Fruit fly (Drosophila melanogaster) whole organism, embryonic: ENCODE results near the gene CG11737.
A peak's percentile ranks its signal among the peaks of the same experiment; 100 is the strongest.

Source experiments
- Abd-B ChIP-seq: fragments of 200-800 bp; sonication (Bioruptor generic); optimal IDR thresholded peaks from 2 replicates; lab custom pipeline; 2018; ENCODE audit warnings: missing biosample characterization, mild to moderate bottlenecking, missing genetic modification characterization, moderate library complexity
- B-H1 ChIP-seq: fragments of 200-800 bp; sonication (Bioruptor generic); IDR thresholded peaks from 3 replicates; pipeline ENCODE4 v1.3.6; 2022; ENCODE audit warnings: missing biosample characterization, missing genetic modification characterization
- BEAF-32 ChIP-seq: fragments of 200-800 bp; sonication (Bioruptor generic); optimal IDR thresholded peaks from 3 replicates; lab custom pipeline; 2017; ENCODE audit warnings: missing biosample characterization, missing genetic modification characterization, mild to moderate bottlenecking, moderate library complexity, missing genetic modification reagents
- Blimp-1 ChIP-seq: fragments of 200-800 bp; sonication (Bioruptor generic); optimal IDR thresholded peaks from 3 replicates; lab custom pipeline; 2018; ENCODE audit warnings: missing biosample characterization, missing genetic modification characterization, mild to moderate bottlenecking, moderate library complexity, missing genetic modification reagents
- BtbVII ChIP-seq: fragments of 200-800 bp; sonication (Bioruptor generic); optimal IDR thresholded peaks from 3 replicates; lab custom pipeline; 2017; ENCODE audit warnings: missing biosample characterization, mild to moderate bottlenecking, missing genetic modification characterization
- CG10654 ChIP-seq: fragments of 200-800 bp; sonication (Bioruptor generic); optimal IDR thresholded peaks from 2 replicates; lab custom pipeline; 2016; ENCODE audit warnings: missing biosample characterization, missing genetic modification characterization
- CG12744 ChIP-seq: fragments of 200-800 bp; sonication (Bioruptor generic); optimal IDR thresholded peaks from 2 replicates; lab custom pipeline; 2016; ENCODE audit warnings: missing biosample characterization, missing genetic modification characterization
- CG13894 ChIP-seq: fragments of 200-800 bp; sonication (Bioruptor generic); optimal IDR thresholded peaks from 3 replicates; lab custom pipeline; 2018; ENCODE audit warnings: missing biosample characterization, mild to moderate bottlenecking, missing genetic modification characterization, moderate library complexity
- CG14441 ChIP-seq: fragments of 200-800 bp; sonication (Bioruptor generic); IDR thresholded peaks from 2 replicates; pipeline ENCODE4 v1.3.6; 2022; ENCODE audit warnings: missing biosample characterization, missing genetic modification characterization
- CG14667 ChIP-seq: fragments of 200-800 bp; sonication (Bioruptor generic); IDR thresholded peaks from 2 replicates; pipeline ENCODE4 v1.3.6; 2022; ENCODE audit warnings: missing biosample characterization, missing genetic modification characterization
- CG1603 ChIP-seq: fragments of 200-800 bp; sonication (Bioruptor generic); optimal IDR thresholded peaks from 2 replicates; lab custom pipeline; 2019; ENCODE audit warnings: missing biosample characterization, mild to moderate bottlenecking, missing genetic modification characterization, moderate library complexity
- CG32767 ChIP-seq: fragments of 200-800 bp; sonication (Bioruptor generic); IDR thresholded peaks from 2 replicates; pipeline ENCODE4 v1.3.6; 2022; ENCODE audit warnings: missing biosample characterization, missing genetic modification characterization
- CG32772 ChIP-seq: fragments of 200-800 bp; sonication (Bioruptor generic); IDR thresholded peaks from 2 replicates; pipeline ENCODE4 v1.3.6; 2022; ENCODE audit warnings: missing biosample characterization, missing genetic modification characterization
- CG3726 ChIP-seq: fragments of 200-800 bp; sonication (Bioruptor generic); IDR thresholded peaks from 3 replicates; pipeline ENCODE4, ENCODE4 v1.3.6; 2022; ENCODE audit warnings: missing biosample characterization, missing genetic modification characterization
- CG3838 ChIP-seq: fragments of 200-800 bp; sonication (Bioruptor generic); optimal IDR thresholded peaks from 3 replicates; lab custom pipeline; 2016; ENCODE audit warnings: missing biosample characterization, missing genetic modification characterization
- CG4360 ChIP-seq: fragments of 200-800 bp; sonication (Bioruptor generic); IDR thresholded peaks from 2 replicates; pipeline ENCODE4 v1.3.6; 2022; ENCODE audit warnings: missing biosample characterization, missing genetic modification characterization
- CG4617 ChIP-seq: fragments of 200-800 bp; sonication (Bioruptor generic); optimal IDR thresholded peaks from 3 replicates; lab custom pipeline; 2016; ENCODE audit warnings: missing biosample characterization, missing genetic modification characterization, borderline replicate concordance
- CG4854 ChIP-seq: fragments of 200-800 bp; sonication (Bioruptor generic); optimal IDR thresholded peaks from 2 replicates; lab custom pipeline; 2016; ENCODE audit warnings: missing biosample characterization, missing genetic modification characterization, inconsistent platforms
- CG5180 ChIP-seq: fragments of 200-800 bp; sonication (Bioruptor generic); optimal IDR thresholded peaks from 3 replicates; lab custom pipeline; 2017; ENCODE audit warnings: missing biosample characterization, missing genetic modification characterization, mild to moderate bottlenecking, moderate library complexity, missing genetic modification reagents
- CG6175 ChIP-seq: fragments of 200-800 bp; sonication (Bioruptor generic); IDR thresholded peaks from 3 replicates; pipeline ENCODE4 v1.3.6; 2022; ENCODE audit warnings: missing biosample characterization, missing genetic modification characterization
- CG9797 ChIP-seq: fragments of 200-800 bp; sonication (Bioruptor generic); optimal IDR thresholded peaks from 3 replicates; lab custom pipeline; 2018; ENCODE audit warnings: missing biosample characterization, mild to moderate bottlenecking, missing genetic modification characterization
- D19A ChIP-seq: fragments of 200-800 bp; optimal IDR thresholded peaks from 3 replicates; lab custom pipeline; 2019; ENCODE audit warnings: missing biosample characterization, mild to moderate bottlenecking, missing genetic modification characterization, moderate library complexity
- D19B ChIP-seq: fragments of 200-800 bp; sonication (Bioruptor generic); optimal IDR thresholded peaks from 2 replicates; lab custom pipeline; 2017; ENCODE audit warnings: missing biosample characterization, mild to moderate bottlenecking, missing genetic modification characterization
- Ets65A ChIP-seq: fragments of 200-800 bp; sonication (Bioruptor generic); peaks from one replicate; lab custom pipeline; 2016; ENCODE audit warnings: missing biosample characterization, missing genetic modification characterization
- Hr39 ChIP-seq: fragments of >200 bp; optimal IDR thresholded peaks from 2 replicates; lab custom pipeline; 2017
- Hr78 ChIP-seq, 2 experiments: fragments of 200-800 bp in 1 of 2; fragments of >200 bp in 1 of 2; sonication (Bioruptor generic) in 1 of 2; optimal IDR thresholded peaks; 2 replicates each; lab custom pipeline; 2017 to 2019; ENCODE audit warnings: missing biosample characterization in 2 of 2, missing genetic modification characterization in 2 of 2, mild to moderate bottlenecking in 1 of 2, moderate library complexity in 1 of 2
- Lpt ChIP-seq: fragments of >200 bp; optimal IDR thresholded peaks from 2 replicates; lab custom pipeline; 2018; ENCODE audit warnings: missing biosample characterization, missing genetic modification characterization
- MTF-1 ChIP-seq: fragments of 200-800 bp; sonication (Bioruptor generic); optimal IDR thresholded peaks from 2 replicates; lab custom pipeline; 2018; ENCODE audit warnings: missing biosample characterization, mild to moderate bottlenecking, missing genetic modification characterization, borderline replicate concordance
- Pdp1 ChIP-seq, 2 experiments: fragments of 200-800 bp; sonication (Bioruptor generic); optimal IDR thresholded peaks; 3 replicates each; lab custom pipeline; 2016; ENCODE audit warnings: missing biosample characterization in 2 of 2, missing genetic modification characterization in 2 of 2, mild to moderate bottlenecking in 1 of 2, moderate library complexity in 1 of 2
- Ssrp ChIP-seq: fragments of 200-800 bp; sonication (Bioruptor generic); optimal IDR thresholded peaks from 2 replicates; lab custom pipeline; 2018; ENCODE audit warnings: missing biosample characterization, mild to moderate bottlenecking, missing genetic modification characterization, moderate library complexity
- Taf1 ChIP-seq: fragments of 200-800 bp; sonication (Bioruptor generic); IDR thresholded peaks from 2 replicates; pipeline ENCODE4 v1.3.6; 2022; ENCODE audit warnings: missing biosample characterization, missing genetic modification characterization
- ab ChIP-seq: fragments of 200-800 bp; sonication (Bioruptor generic); optimal IDR thresholded peaks from 2 replicates; lab custom pipeline; 2016; ENCODE audit warnings: missing biosample characterization, missing genetic modification characterization
- az2 ChIP-seq: fragments of 200-800 bp; sonication (Bioruptor generic); optimal IDR thresholded peaks from 3 replicates; lab custom pipeline; 2016; ENCODE audit warnings: missing biosample characterization, missing genetic modification characterization
- bigmax ChIP-seq: fragments of 200-800 bp; sonication (Bioruptor generic); optimal IDR thresholded peaks from 2 replicates; lab custom pipeline; 2018; ENCODE audit warnings: missing biosample characterization, mild to moderate bottlenecking, missing genetic modification characterization
- chif ChIP-seq, 2 experiments: fragments of 200-800 bp; sonication (Bioruptor generic); optimal IDR thresholded peaks; 3 replicates each; lab custom pipeline; 2016; ENCODE audit warnings: missing biosample characterization in 2 of 2, missing genetic modification characterization in 2 of 2
- ewg ChIP-seq: fragments of 200-800 bp; sonication (Bioruptor generic); optimal IDR thresholded peaks from 3 replicates; lab custom pipeline; 2017; ENCODE audit warnings: mild to moderate bottlenecking, missing biosample characterization, missing genetic modification reagents, missing genetic modification characterization
- h ChIP-seq: fragments of >200 bp; optimal IDR thresholded peaks from 2 replicates; lab custom pipeline; 2017
- hb ChIP-seq: fragments of 200-800 bp; sonication (Bioruptor generic); IDR thresholded peaks from 3 replicates; pipeline ENCODE4 v1.3.6; 2022; ENCODE audit warnings: missing biosample characterization, missing genetic modification characterization; ENCODE audit not compliant: partially characterized antibody
- her ChIP-seq: fragments of 200-800 bp; sonication (Bioruptor generic); optimal IDR thresholded peaks from 2 replicates; lab custom pipeline; 2016; ENCODE audit warnings: missing biosample characterization, missing genetic modification characterization
- jing ChIP-seq: fragments of 200-800 bp; sonication (Bioruptor generic); optimal IDR thresholded peaks from 2 replicates; lab custom pipeline; 2018; ENCODE audit warnings: missing biosample characterization, mild to moderate bottlenecking, missing genetic modification characterization
- jumu ChIP-seq: fragments of 200-800 bp; sonication (Bioruptor generic); optimal IDR thresholded peaks from 3 replicates; lab custom pipeline; 2016; ENCODE audit warnings: missing biosample characterization, missing genetic modification characterization
- nom ChIP-seq: fragments of 200-800 bp; sonication (Bioruptor generic); optimal IDR thresholded peaks from 2 replicates; lab custom pipeline; 2017; ENCODE audit warnings: missing biosample characterization, missing genetic modification characterization, mild to moderate bottlenecking, moderate library complexity, missing genetic modification reagents
- onecut ChIP-seq: fragments of 200-800 bp; sonication (Bioruptor generic); IDR thresholded peaks from 2 replicates; pipeline ENCODE4 v1.3.6; 2022; ENCODE audit warnings: missing biosample characterization, missing genetic modification characterization
- ranshi ChIP-seq: fragments of 200-800 bp; sonication (Bioruptor generic); IDR thresholded peaks from 2 replicates; pipeline ENCODE4 v1.3.6; 2022; ENCODE audit warnings: missing biosample characterization, missing genetic modification characterization
- shn ChIP-seq: fragments of 200-800 bp; sonication (Bioruptor generic); optimal IDR thresholded peaks from 3 replicates; lab custom pipeline; 2016; ENCODE audit warnings: missing biosample characterization, missing genetic modification characterization
- stc ChIP-seq: fragments of 200-800 bp; sonication (Bioruptor generic); IDR thresholded peaks from 2 replicates; pipeline ENCODE4 v1.3.6; 2022; ENCODE audit warnings: missing biosample characterization, missing genetic modification characterization
- tap ChIP-seq: fragments of 200-800 bp; optimal IDR thresholded peaks from 3 replicates; lab custom pipeline; 2019; ENCODE audit warnings: missing biosample characterization, mild to moderate bottlenecking, missing genetic modification characterization, moderate library complexity
- trem ChIP-seq: fragments of 200-800 bp; optimal IDR thresholded peaks from 3 replicates; lab custom pipeline; 2019; ENCODE audit warnings: missing biosample characterization, mild to moderate bottlenecking, missing genetic modification characterization, moderate library complexity
- ttk ChIP-seq: fragments of 200-800 bp; sonication (Bioruptor generic); IDR thresholded peaks from 2 replicates; pipeline ENCODE4 v2.1.2; 2022; ENCODE audit warnings: missing biosample characterization, missing genetic modification characterization
- unc-4 ChIP-seq: fragments of 200-800 bp; sonication (Bioruptor generic); IDR thresholded peaks from 2 replicates; pipeline ENCODE4 v1.3.6; 2022; ENCODE audit warnings: missing biosample characterization, missing genetic modification characterization; ENCODE audit not compliant: partially characterized antibody

The CG11737 gene

dm6 chr3R:8469716-8470393 is 47.8 kb upstream of the CG11737 start (continued):
- 0 out of 3 replicates have a peak, but pooled peaks have one; percentile 53 for TF ChIP-seq CG6175 (GFP tag; lab: Robert Waterston, UW)
- no peak for TF ChIP-seq tap (tag; lab: Kevin White, UChicago)
- no peak for TF ChIP-seq MTF-1
- no peak for TF ChIP-seq D19B (GFP tag; lab: Kevin White, UChicago)
- no peak for TF ChIP-seq CG3726 (GFP tag; lab: Robert Waterston, UW)
- no peak for TF ChIP-seq Hr39 (lab: Kevin White, UChicago)
- TF ChIP-seq unc-4 (GFP tag; lab: Robert Waterston, UW): no peak
- TF ChIP-seq CG4854 (GFP tag; lab: Kevin White, UChicago): no peak
- TF ChIP-seq stc (GFP tag; lab: Robert Waterston, UW): no peak
- TF ChIP-seq bigmax: no peak
- TF ChIP-seq jing (GFP tag; lab: Kevin White, UChicago): no peak
- no peak for TF ChIP-seq Hr78 (GFP tag; optimal IDR thresholded peaks at IDR 0.05; lab: Kevin White, UChicago)
- TF ChIP-seq ewg (GFP tag; lab: Kevin White, UChicago): peak; percentile 16
- no peak for TF ChIP-seq CG1603 (tag; lab: Kevin White, UChicago)
- no peak for TF ChIP-seq Pdp1 (GFP tag; optimal IDR thresholded peaks at IDR 0.05; lab: Kevin White, UChicago)
- TF ChIP-seq hb (GFP tag; lab: Robert Waterston, UW): no peak
- TF ChIP-seq trem (tag; lab: Kevin White, UChicago): no peak
- 0 out of 2 replicates have a peak, but pooled peaks have one; percentile 5 for TF ChIP-seq onecut (GFP tag; lab: Robert Waterston, UW)
- TF ChIP-seq BEAF-32: no peak
- no peak for TF ChIP-seq CG3838 (GFP tag; lab: Kevin White, UChicago)
- 0 out of 2 replicates have a peak, but pooled peaks have one; percentile 19 for TF ChIP-seq CG32772 (GFP tag; lab: Robert Waterston, UW)
- TF ChIP-seq CG32767: no peak
- TF ChIP-seq CG13894: no peak
- TF ChIP-seq CG14441 (GFP tag; lab: Robert Waterston, UW): no peak
- TF ChIP-seq ranshi (GFP tag; lab: Robert Waterston, UW): no peak
- no peak for TF ChIP-seq chif (GFP tag; optimal IDR thresholded peaks at IDR 0.05; lab: Kevin White, UChicago)
- TF ChIP-seq Taf1: no peak
- no peak for TF ChIP-seq CG4360 (GFP tag; lab: Robert Waterston, UW)
- TF ChIP-seq CG9797 (GFP tag; lab: Kevin White, UChicago): no peak
- 0 out of 2 replicates have a peak, but pooled peaks have one; percentile 25 for TF ChIP-seq ttk
- peak; percentile 25 for TF ChIP-seq Ssrp
- TF ChIP-seq CG10654 (GFP tag; lab: Kevin White, UChicago): no peak
- TF ChIP-seq Abd-B (GFP tag; lab: Kevin White, UChicago): peak; percentile 15
- TF ChIP-seq D19A: no peak
- TF ChIP-seq BtbVII (GFP tag; lab: Kevin White, UChicago): no peak
- no peak for TF ChIP-seq shn (GFP tag; lab: Kevin White, UChicago)
- no peak for TF ChIP-seq Ets65A (GFP tag; lab: Kevin White, UChicago)
- TF ChIP-seq az2: peak; percentile 19
- TF ChIP-seq CG4617 (GFP tag; lab: Kevin White, UChicago): no peak
- no peak for TF ChIP-seq CG5180 (GFP tag; lab: Kevin White, UChicago)
- TF ChIP-seq CG12744 (GFP tag; lab: Kevin White, UChicago): no peak
- TF ChIP-seq jumu: no peak
- peak; percentile 40 for TF ChIP-seq Blimp-1 (GFP tag; lab: Kevin White, UChicago)
- TF ChIP-seq her (GFP tag; lab: Kevin White, UChicago): no peak
- peak; percentile 30; the same call in 2 of the 3 replicates for TF ChIP-seq B-H1 (GFP tag; lab: Robert Waterston, UW)
- no peak for TF ChIP-seq CG14667 (GFP tag; lab: Robert Waterston, UW)
- no peak for TF ChIP-seq h (lab: Kevin White, UChicago)
- TF ChIP-seq nom (GFP tag; lab: Kevin White, UChicago): no peak
- no peak for TF ChIP-seq Lpt (GFP tag; lab: Kevin White, UChicago)
- no peak for TF ChIP-seq ab (GFP tag; lab: Kevin White, UChicago)
